Worm (Caenorhabditis elegans) whole organism, midembryonic: Measurements from ENCODE around the gene srj-23.

Experiments
- T22C8.4 ChIP-seq: fragments of 200-800 bp; sonication (Bioruptor generic); IDR thresholded peaks from 2 replicates; pipeline ENCODE4 v1.3.6; 2022; ENCODE audit warnings: missing genetic modification characterization, missing compliant biosample characterization
- flt-1 ChIP-seq: fragments of 200-800 bp; sonication (Bioruptor generic); IDR thresholded peaks from 2 replicates; pipeline ENCODE4 v1.3.6; 2022; ENCODE audit warnings: missing genetic modification characterization, missing compliant biosample characterization
- klf-2 ChIP-seq: fragments of 200-800 bp; sonication (Bioruptor generic); conservative IDR thresholded peaks from 2 replicates; pipeline ENCODE4 v1.3.6; 2022; ENCODE audit warnings: missing genetic modification reagents, missing genetic modification characterization, missing compliant biosample characterization
- tab-1 ChIP-seq: fragments of 200-800 bp; sonication (Bioruptor generic); IDR thresholded peaks from 2 replicates; pipeline ENCODE4 v1.3.6; 2022; ENCODE audit warnings: missing genetic modification characterization, missing compliant biosample characterization
- ztf-23 ChIP-seq: fragments of 200-800 bp; sonication (Bioruptor generic); IDR thresholded peaks from 2 replicates; pipeline ENCODE4 v1.3.6; 2022; ENCODE audit warnings: missing genetic modification reagents, missing genetic modification characterization, missing compliant biosample characterization
- ztf-29 ChIP-seq: fragments of 200-800 bp; sonication (Bioruptor generic); IDR thresholded peaks from 2 replicates; pipeline ENCODE4 v1.3.6; 2022; ENCODE audit warnings: missing genetic modification reagents, missing genetic modification characterization, missing compliant biosample characterization

DNA sequence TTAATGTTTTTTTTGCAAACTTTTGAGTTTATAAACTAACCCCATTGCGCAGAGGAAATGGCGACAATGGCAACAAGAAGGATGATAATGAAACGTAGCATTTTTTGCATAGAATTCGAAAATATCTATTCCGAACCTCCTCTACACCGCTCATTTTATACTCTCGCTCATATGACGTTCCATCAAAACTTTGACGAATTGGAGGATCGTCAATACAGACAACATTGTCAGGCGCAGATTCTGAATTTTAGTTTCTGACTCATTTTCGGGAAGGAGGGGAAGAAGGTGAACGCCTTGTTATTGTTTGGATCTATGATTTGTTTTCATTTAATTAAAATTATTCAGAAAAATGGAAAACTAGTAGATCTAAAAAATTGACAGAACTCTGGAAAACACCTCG lies 7.3 kb upstream of the srj-23 start, which contains the start of gene cnc-1:
- TF ChIP-seq ztf-23 (GFP tag; lab: Robert Waterston, UW) (no peak), klf-2 (GFP tag; lab: Robert Waterston, UW) (no peak), T22C8.4 (no peak), tab-1 (no peak), ztf-29 (no peak), flt-1 (GFP tag; lab: Robert Waterston, UW) (no peak)
